3 fruit fly cellular contexts compared by ENCODE assay signal in the genomic region with DNA sequence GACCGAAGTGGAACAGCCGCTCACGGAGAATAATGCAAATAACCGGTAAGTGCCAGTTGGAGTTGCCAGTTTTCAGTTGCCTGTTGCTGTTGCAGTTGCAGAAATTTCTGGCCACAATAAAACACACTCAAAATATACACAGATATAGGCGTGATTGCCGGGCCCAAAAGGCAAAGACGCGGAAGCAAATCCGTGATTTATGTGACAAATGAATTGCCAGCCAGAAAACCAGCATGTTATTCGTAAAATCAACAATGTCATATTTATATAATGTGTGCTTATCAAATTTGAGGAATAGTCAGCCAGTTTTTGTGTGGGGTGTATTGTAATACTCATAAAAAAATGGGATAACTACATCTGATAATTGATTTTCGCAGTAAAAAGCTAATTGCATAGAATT.
TF ChIP-seq lines count a peak whose summit lies in the region.

No protein-coding gene starts in this region.

- TF ChIP-seq CTCF in whole organism, embryonic (GFP tag; optimal IDR thresholded peaks at IDR 0.05; lab: Kevin White, UChicago): no peak

TF ChIP-seq in whole organism, embryonic, 481 proteins besides CTCF, POLR2A, EP300 and RAD21:
- TF ChIP-seq CG10147 (GFP tag; optimal IDR thresholded peaks at IDR 0.05; lab: Kevin White, UChicago): no peak
- no peak for TF ChIP-seq CG4617 (GFP tag; optimal IDR thresholded peaks at IDR 0.05; lab: Kevin White, UChicago; ENCODE audit: borderline replicate concordance)
- TF ChIP-seq Pdp1 (GFP tag; optimal IDR thresholded peaks at IDR 0.05; lab: Kevin White, UChicago): peak in 1 of 2 experiments; percentile 1
- TF ChIP-seq Atf-2 (GFP tag; optimal IDR thresholded peaks at IDR 0.05; lab: Kevin White, UChicago): no peak
- TF ChIP-seq danr (GFP tag; IDR thresholded peaks at IDR 0.05; lab: Robert Waterston, UW): no peak
- peak; percentile 7 for TF ChIP-seq Med (GFP tag; lab: Kevin White, UChicago)

TF ChIP-seq in whole organism, prepupa, 60 proteins besides CTCF, POLR2A, EP300 and RAD21:
- no peak for TF ChIP-seq Sox15 (GFP tag; optimal IDR thresholded peaks at IDR 0.05; lab: Kevin White, UChicago)
- TF ChIP-seq CG34406 (GFP tag; optimal IDR thresholded peaks at IDR 0.05; lab: Kevin White, UChicago): no peak
- peak; percentile 0 for TF ChIP-seq achi (GFP tag; optimal IDR thresholded peaks at IDR 0.05; lab: Kevin White, UChicago)
- TF ChIP-seq CG32006 (GFP tag; optimal IDR thresholded peaks at IDR 0.05; lab: Kevin White, UChicago): peak; percentile 52
- no peak for TF ChIP-seq Sox102F (GFP tag; optimal IDR thresholded peaks at IDR 0.05; lab: Kevin White, UChicago)
- TF ChIP-seq fd59A (GFP tag; optimal IDR thresholded peaks at IDR 0.05; lab: Kevin White, UChicago): no peak
- peak; percentile 37 for TF ChIP-seq CG1621 (tag; optimal IDR thresholded peaks at IDR 0.05; lab: Kevin White, UChicago)
- TF ChIP-seq CG8119 (GFP tag; IDR thresholded peaks at IDR 0.05; lab: Robert Waterston, UW): no peak
- TF ChIP-seq CG3919 (GFP tag; optimal IDR thresholded peaks at IDR 0.05; lab: Kevin White, UChicago): no peak
- TF ChIP-seq Hr4 (GFP tag; optimal IDR thresholded peaks at IDR 0.05; lab: Kevin White, UChicago): peak; percentile 12
- TF ChIP-seq Hr39 (GFP tag; optimal IDR thresholded peaks at IDR 0.05; lab: Kevin White, UChicago): no peak
- no peak for TF ChIP-seq Sox14 (GFP tag; optimal IDR thresholded peaks at IDR 0.05; lab: Kevin White, UChicago)
- no peak; the same call in 1 of the 3 replicates for TF ChIP-seq eg (GFP tag; IDR thresholded peaks at IDR 0.05; lab: Robert Waterston, UW)
- peak; percentile 8 for TF ChIP-seq CG6276 (GFP tag; optimal IDR thresholded peaks at IDR 0.05; lab: Kevin White, UChicago)
- peak in 1 of 2 experiments; percentile 38 for TF ChIP-seq salr (GFP tag; optimal IDR thresholded peaks at IDR 0.05; lab: Kevin White, UChicago)
- no peak for TF ChIP-seq fd85E (GFP tag; optimal IDR thresholded peaks at IDR 0.05; lab: Kevin White, UChicago)
- no peak for TF ChIP-seq CG3032 (tag; optimal IDR thresholded peaks at IDR 0.05; lab: Kevin White, UChicago)
- no peak for TF ChIP-seq fkh (GFP tag; optimal IDR thresholded peaks at IDR 0.05; lab: Kevin White, UChicago)
- TF ChIP-seq CG6792 (GFP tag; optimal IDR thresholded peaks at IDR 0.05; lab: Kevin White, UChicago): no peak
- TF ChIP-seq CG11762 (GFP tag; optimal IDR thresholded peaks at IDR 0.05; lab: Kevin White, UChicago; ENCODE audit: insufficient read depth): no peak
- peak; percentile 79 for TF ChIP-seq Eip78C (GFP tag; lab: Kevin White, UChicago)
- TF ChIP-seq CG15336 (GFP tag; IDR thresholded peaks at IDR 0.05; lab: Robert Waterston, UW): no peak
- peak; percentile 33 for TF ChIP-seq Eip75B (GFP tag; optimal IDR thresholded peaks at IDR 0.05; lab: Kevin White, UChicago)
- TF ChIP-seq dac (GFP tag; optimal IDR thresholded peaks at IDR 0.05; lab: Kevin White, UChicago): no peak
- no peak for TF ChIP-seq net (GFP tag; optimal IDR thresholded peaks at IDR 0.05; lab: Kevin White, UChicago)
- TF ChIP-seq CG10631 (GFP tag; optimal IDR thresholded peaks at IDR 0.05; lab: Kevin White, UChicago): no peak
- no peak for TF ChIP-seq Ets21C (GFP tag; optimal IDR thresholded peaks at IDR 0.05; lab: Kevin White, UChicago)
- TF ChIP-seq CG8319 (GFP tag; optimal IDR thresholded peaks at IDR 0.05; lab: Kevin White, UChicago): no peak
- TF ChIP-seq Ets96B (tag; optimal IDR thresholded peaks at IDR 0.05; lab: Kevin White, UChicago): no peak
- no peak for TF ChIP-seq acj6 (GFP tag; optimal IDR thresholded peaks at IDR 0.05; lab: Kevin White, UChicago)
- TF ChIP-seq pdm3 (GFP tag; optimal IDR thresholded peaks at IDR 0.05; lab: Kevin White, UChicago): peak; percentile 13
- TF ChIP-seq dsx (GFP tag; optimal IDR thresholded peaks at IDR 0.05; lab: Kevin White, UChicago; ENCODE audit: poor library complexity, severe bottlenecking): no peak
- no peak for TF ChIP-seq ss (GFP tag; optimal IDR thresholded peaks at IDR 0.05; lab: Kevin White, UChicago)
- TF ChIP-seq Smox (GFP tag; optimal IDR thresholded peaks at IDR 0.05; lab: Kevin White, UChicago): no peak
- peak; percentile 22 for TF ChIP-seq CG4318 (GFP tag; optimal IDR thresholded peaks at IDR 0.05; lab: Kevin White, UChicago)
- no peak for TF ChIP-seq CG6854 (GFP tag; optimal IDR thresholded peaks at IDR 0.05; lab: Kevin White, UChicago)
- TF ChIP-seq Hr38 (GFP tag; optimal IDR thresholded peaks at IDR 0.05; lab: Kevin White, UChicago): no peak
- TF ChIP-seq Gug (GFP tag; IDR thresholded peaks at IDR 0.05; lab: Robert Waterston, UW): no peak
- TF ChIP-seq CG11294 (GFP tag; IDR thresholded peaks at IDR 0.05; lab: Robert Waterston, UW): no peak
- no peak for TF ChIP-seq topi (GFP tag; optimal IDR thresholded peaks at IDR 0.05; lab: Kevin White, UChicago)
- TF ChIP-seq CG6808 (GFP tag; optimal IDR thresholded peaks at IDR 0.05; lab: Kevin White, UChicago): no peak

TF ChIP-seq in whole organism, pupa, 21 proteins besides CTCF, POLR2A, EP300 and RAD21:
- TF ChIP-seq Ets98B (GFP tag; IDR thresholded peaks at IDR 0.05; lab: Robert Waterston, UW): no peak
- TF ChIP-seq CG14655 (GFP tag; optimal IDR thresholded peaks at IDR 0.05; lab: Kevin White, UChicago): peak; percentile 18
- TF ChIP-seq CG8159 (tag; optimal IDR thresholded peaks at IDR 0.05; lab: Kevin White, UChicago): no peak
- TF ChIP-seq CG34367 (tag; optimal IDR thresholded peaks at IDR 0.05; lab: Kevin White, UChicago): no peak
- TF ChIP-seq CG9948 (tag; optimal IDR thresholded peaks at IDR 0.05; lab: Kevin White, UChicago): no peak
- TF ChIP-seq fd96Ca (GFP tag; IDR thresholded peaks at IDR 0.05; lab: Robert Waterston, UW): 0 out of 3 replicates have a peak, but pooled peaks have one; percentile 42
TF ChIP-seq in whole organism, pupa: peak in this region for 2.
